Worm (Caenorhabditis elegans) whole organism, L1 larva: Measurements from ENCODE around the gene doxa-1.

Experiments used
- C34B4.2 ChIP-seq: sonication (generic microtip); optimal IDR thresholded peaks from 2 replicates; lab custom pipeline; 2017; ENCODE audit warnings: mild to moderate bottlenecking, missing genetic modification characterization, missing compliant biosample characterization
- alr-1 ChIP-seq: fragments of 200-800 bp; sonication (Bioruptor generic); optimal IDR thresholded peaks from 2 replicates; lab custom pipeline; 2018; ENCODE audit warnings: borderline replicate concordance, mild to moderate bottlenecking, missing genetic modification characterization, missing compliant biosample characterization
- aly-2 ChIP-seq: fragments of 150-350 bp; optimal IDR thresholded peaks from 2 replicates; lab custom pipeline; 2014; ENCODE audit warnings: missing biosample characterization, missing genetic modification characterization
- ama-1 ChIP-seq: fragments of 150-350 bp; optimal IDR thresholded peaks from 2 replicates; lab custom pipeline; 2014
- blmp-1 ChIP-seq: fragments of 150-350 bp; optimal IDR thresholded peaks from 2 replicates; lab custom pipeline; 2014; ENCODE audit warnings: missing biosample characterization, missing genetic modification characterization
- ceh-90 ChIP-seq: sonication (generic microtip); optimal IDR thresholded peaks from 2 replicates; lab custom pipeline; 2016; ENCODE audit warnings: missing genetic modification characterization, missing compliant biosample characterization
- ces-1 ChIP-seq: fragments of 150-350 bp; optimal IDR thresholded peaks from 2 replicates; lab custom pipeline; 2014; ENCODE audit warnings: missing biosample characterization, missing genetic modification reagents, missing genetic modification characterization
- dsc-1 ChIP-seq: sonication (generic microtip); optimal IDR thresholded peaks from 2 replicates; lab custom pipeline; 2016; ENCODE audit warnings: mild to moderate bottlenecking, missing genetic modification characterization, missing compliant biosample characterization
- efl-1 ChIP-seq, 4 experiments: fragments of 150-350 bp; optimal IDR thresholded peaks in 3 of 4; peaks in 1 of 4; 1 replicate in 1 of 4; 2 replicates in 3 of 4; lab custom pipeline; 2014; ENCODE audit warnings: missing biosample characterization in 2 of 4, missing genetic modification characterization in 2 of 4, missing genetic modification reagents in 2 of 4
- egl-13 ChIP-seq: sonication (generic microtip); optimal IDR thresholded peaks from 2 replicates; lab custom pipeline; 2016; ENCODE audit warnings: missing genotype, missing genetic modification reagents, missing genetic modification characterization, missing compliant biosample characterization
- egl-27 ChIP-seq, 2 experiments: fragments of 150-350 bp in 1 of 2; sonication (generic microtip); optimal IDR thresholded peaks; 3 replicates each; lab custom pipeline; 2017 to 2018; ENCODE audit warnings: missing biosample characterization in 2 of 2, missing genetic modification characterization in 2 of 2, missing genetic modification reagents in 2 of 2
- elt-2 ChIP-seq: sonication (generic microtip); optimal IDR thresholded peaks from 2 replicates; lab custom pipeline; 2016; ENCODE audit warnings: missing genetic modification characterization, mild to moderate bottlenecking, inconsistent platforms, missing compliant biosample characterization, missing genetic modification reagents
- elt-3 ChIP-seq, 6 experiments: fragments of 150-350 bp in 1 of 6; sonication (generic microtip); optimal IDR thresholded peaks; 2 replicates each; lab custom pipeline; 2017 to 2018; ENCODE audit warnings: missing biosample characterization in 6 of 6, missing genetic modification characterization in 6 of 6, inconsistent platforms in 1 of 6
- ets-5 ChIP-seq: fragments of 200-800 bp; sonication (Bioruptor generic); IDR thresholded peaks from 2 replicates; pipeline ENCODE4 v1.3.6; 2022; ENCODE audit warnings: missing genetic modification characterization, missing compliant biosample characterization
- fkh-10 ChIP-seq: sonication (generic microtip); optimal IDR thresholded peaks from 2 replicates; lab custom pipeline; 2017; ENCODE audit warnings: missing biosample characterization, missing genetic modification reagents, missing genetic modification characterization
- fkh-4 ChIP-seq: sonication (generic microtip); optimal IDR thresholded peaks from 2 replicates; lab custom pipeline; 2016; ENCODE audit warnings: missing compliant biosample characterization, missing genetic modification characterization, borderline replicate concordance
- fos-1 ChIP-seq: fragments of 150-350 bp; optimal IDR thresholded peaks from 2 replicates; lab custom pipeline; 2014; ENCODE audit warnings: missing biosample characterization, missing genetic modification characterization
- grh-1 ChIP-seq: fragments of 200-800 bp; sonication (Bioruptor generic); IDR thresholded peaks from 2 replicates; pipeline ENCODE4 v1.3.6; 2022; ENCODE audit warnings: missing genetic modification reagents, missing genetic modification characterization, missing compliant biosample characterization
- hlh-4 ChIP-seq: sonication (generic microtip); optimal IDR thresholded peaks from 2 replicates; lab custom pipeline; 2016; ENCODE audit warnings: mild to moderate bottlenecking, missing genetic modification characterization, missing compliant biosample characterization
- isw-1 ChIP-seq: fragments of 200-800 bp; sonication (Bioruptor generic); IDR thresholded peaks from 2 replicates; pipeline ENCODE4 v1.3.6; 2022; ENCODE audit warnings: missing genetic modification characterization, missing compliant biosample characterization
- lin-13 ChIP-seq: fragments of 150-350 bp; optimal IDR thresholded peaks from 2 replicates; lab custom pipeline; 2014; ENCODE audit warnings: missing biosample characterization, missing genetic modification reagents, missing genetic modification characterization
- lin-14 ChIP-seq: fragments of 200-800 bp; sonication (Bioruptor generic); optimal IDR thresholded peaks from 2 replicates; lab custom pipeline; 2018; ENCODE audit warnings: mild to moderate bottlenecking, missing genetic modification characterization, moderate library complexity, missing compliant biosample characterization
- lin-39 ChIP-seq: fragments of 150-350 bp; optimal IDR thresholded peaks from 2 replicates; lab custom pipeline; 2014; ENCODE audit warnings: missing biosample characterization, missing genetic modification reagents, missing genetic modification characterization
- lir-3 ChIP-seq: sonication (generic microtip); optimal IDR thresholded peaks from 2 replicates; lab custom pipeline; 2016; ENCODE audit warnings: mild to moderate bottlenecking, missing genetic modification characterization, moderate library complexity, missing compliant biosample characterization; ENCODE audit not compliant: poor library complexity
- lsy-2 ChIP-seq, 2 experiments: fragments of 150-350 bp; optimal IDR thresholded peaks; 2 replicates each; lab custom pipeline; 2014; ENCODE audit warnings: missing biosample characterization in 2 of 2, missing genetic modification characterization in 2 of 2
- mef-2 ChIP-seq: fragments of 150-350 bp; optimal IDR thresholded peaks from 2 replicates; lab custom pipeline; 2014; ENCODE audit warnings: missing biosample characterization, missing genetic modification characterization
- mep-1 ChIP-seq: fragments of 150-350 bp; optimal IDR thresholded peaks from 2 replicates; lab custom pipeline; 2014; ENCODE audit warnings: missing biosample characterization, missing genetic modification characterization
- nhr-19 ChIP-seq: fragments of 200-800 bp; sonication (Bioruptor generic); conservative IDR thresholded peaks from 2 replicates; pipeline ENCODE4 v1.3.6; 2022; ENCODE audit warnings: missing genetic modification characterization, missing compliant biosample characterization
- nhr-237 ChIP-seq: fragments of 150-350 bp; optimal IDR thresholded peaks from 2 replicates; lab custom pipeline; 2014; ENCODE audit warnings: missing biosample characterization, missing genetic modification characterization
- nhr-28 ChIP-seq: fragments of 150-350 bp; optimal IDR thresholded peaks from 2 replicates; lab custom pipeline; 2014; ENCODE audit warnings: missing biosample characterization, missing genetic modification characterization
- nhr-71 ChIP-seq: sonication (generic microtip); optimal IDR thresholded peaks from 2 replicates; lab custom pipeline; 2016; ENCODE audit warnings: mild to moderate bottlenecking, missing genetic modification characterization, moderate library complexity, missing compliant biosample characterization
- nhr-77 ChIP-seq: fragments of 150-350 bp; optimal IDR thresholded peaks from 2 replicates; lab custom pipeline; 2014; ENCODE audit warnings: missing biosample characterization, missing genetic modification characterization
- nhr-84 ChIP-seq: sonication (generic microtip); optimal IDR thresholded peaks from 2 replicates; lab custom pipeline; 2017; ENCODE audit warnings: missing biosample characterization, missing genetic modification characterization
- pqm-1 ChIP-seq: sonication (generic microtip); optimal IDR thresholded peaks from 3 replicates; lab custom pipeline; 2017; ENCODE audit warnings: missing biosample characterization, missing genetic modification characterization
- rnt-1 ChIP-seq: sonication (generic microtip); optimal IDR thresholded peaks from 2 replicates; lab custom pipeline; 2016; ENCODE audit warnings: mild to moderate bottlenecking, missing genetic modification characterization, moderate library complexity, missing compliant biosample characterization
- sptf-1 ChIP-seq: fragments of 150-350 bp; optimal IDR thresholded peaks from 2 replicates; lab custom pipeline; 2014; ENCODE audit warnings: missing biosample characterization, missing genetic modification characterization
- sup-37 ChIP-seq: fragments of 200-800 bp; sonication (Bioruptor generic); optimal IDR thresholded peaks from 2 replicates; lab custom pipeline; 2018; ENCODE audit warnings: mild to moderate bottlenecking, missing genetic modification characterization, missing compliant biosample characterization
- tlp-1 ChIP-seq: fragments of 150-350 bp; optimal IDR thresholded peaks from 2 replicates; lab custom pipeline; 2014; ENCODE audit warnings: missing biosample characterization, missing genetic modification characterization
- unc-130 ChIP-seq: fragments of 150-350 bp; optimal IDR thresholded peaks from 2 replicates; lab custom pipeline; 2017; ENCODE audit warnings: missing biosample characterization, missing genetic modification characterization, inconsistent platforms
- unc-98 ChIP-seq: fragments of 200-800 bp; sonication (Bioruptor generic); IDR thresholded peaks from 2 replicates; pipeline ENCODE4 v1.3.6; 2022; ENCODE audit warnings: missing genetic modification characterization, missing compliant biosample characterization
- vab-15 ChIP-seq: sonication (generic microtip); optimal IDR thresholded peaks from 2 replicates; lab custom pipeline; 2017; ENCODE audit warnings: missing genotype, mild to moderate bottlenecking, missing genetic modification characterization, missing compliant biosample characterization
- xbp-1 ChIP-seq: sonication (generic microtip); optimal IDR thresholded peaks from 2 replicates; lab custom pipeline; 2016; ENCODE audit warnings: missing genetic modification characterization, missing compliant biosample characterization
- zag-1 ChIP-seq: fragments of 150-350 bp; optimal IDR thresholded peaks from 2 replicates; lab custom pipeline; 2014; ENCODE audit warnings: missing biosample characterization, missing genetic modification characterization
- ztf-11 ChIP-seq, 2 experiments: sonication (generic microtip); optimal IDR thresholded peaks; 2 replicates each; lab custom pipeline; 2016 to 2017; ENCODE audit warnings: missing genetic modification characterization in 2 of 2, missing biosample characterization in 1 of 2, missing compliant biosample characterization in 1 of 2

doxa-1 gene

ce11 chrIII:8578381-8578780 is 2.5 kb upstream of the doxa-1 start:
- TF ChIP-seq nhr-237 (tag; lab: Kevin White, UChicago), result no peak
- TF ChIP-seq lin-14, result peak; percentile 22

- TF ChIP-seq unc-130 (tag; lab: Kevin White, UChicago), result no peak
- peak; percentile 96 for TF ChIP-seq blmp-1 (tag; lab: Kevin White, UChicago)
- TF ChIP-seq mep-1, result no peak
- TF ChIP-seq hlh-4, result no peak
- TF ChIP-seq aly-2 (tag; lab: Kevin White, UChicago), result no peak
- no peak for TF ChIP-seq elt-2
- TF ChIP-seq vab-15 (tag; lab: Kevin White, UChicago), result no peak
- TF ChIP-seq ceh-90 (tag; lab: Kevin White, UChicago), result no peak
- TF ChIP-seq ets-5 (GFP tag; lab: Robert Waterston, UW), result no peak
- no peak for TF ChIP-seq nhr-71 (tag; lab: Kevin White, UChicago)
- TF ChIP-seq xbp-1 (tag; lab: Kevin White, UChicago), result no peak
- no peak for TF ChIP-seq dsc-1 (tag; lab: Kevin White, UChicago)
- TF ChIP-seq lsy-2 (tag; optimal IDR thresholded peaks at IDR 0.05; lab: Kevin White, UChicago), result no peak
- TF ChIP-seq egl-27 (tag; optimal IDR thresholded peaks at IDR 0.05; lab: Kevin White, UChicago), result no peak
- no peak for TF ChIP-seq alr-1
- peak in 1 of 6 experiments; percentile 29 for TF ChIP-seq elt-3 (tag; optimal IDR thresholded peaks at IDR 0.05; lab: Kevin White, UChicago)
- TF ChIP-seq, all 84 proteins: peak for 2
Observed at ce11 chrIII:8579367-8579766, 1.5 kb upstream of the doxa-1 start.

DNA sequence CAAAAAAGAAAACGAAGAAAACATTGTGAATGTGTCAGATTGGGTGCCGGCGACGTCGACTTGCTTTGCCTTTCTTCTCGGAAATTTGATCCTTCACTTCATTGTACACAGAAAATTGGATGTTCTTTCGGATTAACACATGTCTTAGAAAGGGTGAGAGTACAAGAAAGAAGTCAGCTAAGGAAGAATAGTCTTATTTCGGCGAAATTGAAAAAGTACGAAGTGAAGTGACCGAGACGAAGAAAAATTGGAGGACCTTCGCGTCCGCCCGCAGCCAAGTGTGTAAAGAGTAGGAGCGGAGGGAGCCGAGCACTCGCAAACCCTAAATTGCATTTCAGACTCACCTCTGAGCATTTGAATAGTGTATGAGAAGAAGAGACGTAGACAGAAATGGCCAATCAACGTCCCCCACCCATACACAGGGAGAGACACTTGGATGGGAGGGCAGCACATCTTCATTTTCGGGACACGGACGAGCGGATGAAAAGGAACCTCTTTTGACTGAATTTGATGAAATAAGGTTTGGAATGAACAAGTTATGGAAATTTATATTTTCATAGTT is 7.8 kb downstream of the doxa-1 start, which contains the start of gene glr-1:
Gene glr-1, minus strand, starts transcription at position 51 of the 562 bp plus-strand sequence.
- TF ChIP-seq efl-1 (optimal IDR thresholded peaks at IDR 0.05; lab: Kevin White, UChicago), result no peak
- TF ChIP-seq efl-1 (GFP tag; optimal IDR thresholded peaks at IDR 0.05 in 1 of 2; lab: Kevin White, UChicago), result peak in 1 of 2 experiments; percentile 43
- TF ChIP-seq nhr-28, result no peak
- no peak for TF ChIP-seq lin-39 (tag; lab: Kevin White, UChicago)
- no peak for TF ChIP-seq pqm-1 (tag; lab: Kevin White, UChicago)
- no peak for TF ChIP-seq ets-5 (GFP tag; lab: Robert Waterston, UW)
- TF ChIP-seq elt-2, result no peak
- no peak for TF ChIP-seq nhr-19
- no peak for TF ChIP-seq nhr-84 (tag; lab: Kevin White, UChicago)
- no peak for TF ChIP-seq lsy-2 (tag; optimal IDR thresholded peaks at IDR 0.05; lab: Kevin White, UChicago)
- no peak for TF ChIP-seq unc-98 (GFP tag; lab: Robert Waterston, UW)
- TF ChIP-seq fkh-10 (GFP tag; lab: Kevin White, UChicago), result peak; percentile 74
- no peak for TF ChIP-seq sptf-1 (tag; lab: Kevin White, UChicago)
- no peak for TF ChIP-seq ztf-11 (tag; optimal IDR thresholded peaks at IDR 0.05; lab: Kevin White, UChicago)
- TF ChIP-seq isw-1 (GFP tag; lab: Robert Waterston, UW), result no peak
- no peak for TF ChIP-seq fkh-4
- TF ChIP-seq mef-2, result no peak
- TF ChIP-seq ama-1 (lab: Kevin White, UChicago), result no peak
- no peak for TF ChIP-seq zag-1 (tag; lab: Kevin White, UChicago)
- TF ChIP-seq rnt-1, result no peak
- TF ChIP-seq egl-13, result no peak
- no peak for TF ChIP-seq lir-3
- TF ChIP-seq tlp-1 (tag; lab: Kevin White, UChicago), result no peak
- TF ChIP-seq nhr-77, result no peak
- no peak for TF ChIP-seq lin-13
- peak; percentile 71 for TF ChIP-seq ces-1
- no peak for TF ChIP-seq grh-1 (GFP tag; lab: Robert Waterston, UW)
- no peak for TF ChIP-seq C34B4.2
- no peak for TF ChIP-seq fos-1
- no peak for TF ChIP-seq sup-37 (GFP tag; lab: Kevin White, UChicago)
- TF ChIP-seq egl-27 (tag; optimal IDR thresholded peaks at IDR 0.05; lab: Kevin White, UChicago), result no peak
- TF ChIP-seq xbp-1 (tag; lab: Kevin White, UChicago), result no peak
- TF ChIP-seq lin-14, result peak; percentile 64
